Worm (Caenorhabditis elegans): ENCODE results near the gene iff-1.
A peak's percentile ranks its signal among the peaks of the same experiment; 100 is the strongest.

Gene iff-1

ce11 chrIII:9717243-9717642, 29.8 kb downstream of the iff-1 start (continued):
- no peak for TF ChIP-seq nhr-10 (tag; optimal IDR thresholded peaks at IDR 0.05)
- TF ChIP-seq lin-29 (GFP tag; IDR thresholded peaks at IDR 0.05): no peak
- peak; percentile 90 for TF ChIP-seq F49E8.2 (tag; optimal IDR thresholded peaks at IDR 0.05; ENCODE audit: borderline replicate concordance)
- TF ChIP-seq ceh-28 (tag; optimal IDR thresholded peaks at IDR 0.05): no peak
- peak; percentile 16 for TF ChIP-seq spr-1 (tag; optimal IDR thresholded peaks at IDR 0.05)
- no peak; the same call in 1 of the 2 replicates for TF ChIP-seq hmg-1.1 (GFP tag; IDR thresholded peaks at IDR 0.05)
- peak; percentile 91 for TF ChIP-seq snpc-4 (tag; optimal IDR thresholded peaks at IDR 0.05)
- no peak for TF ChIP-seq tag-97 (GFP tag; IDR thresholded peaks at IDR 0.05)
- no peak for TF ChIP-seq spr-3 (GFP tag; optimal IDR thresholded peaks at IDR 0.05)
- peak; percentile 63 for TF ChIP-seq nhr-25 (tag; optimal IDR thresholded peaks at IDR 0.05; ENCODE audit: borderline replicate concordance, insufficient read depth)
- TF ChIP-seq dmd-9 (GFP tag; IDR thresholded peaks at IDR 0.05): no peak
- peak; percentile 48; the same call in 1 of the 2 replicates for TF ChIP-seq pha-4 (GFP tag; IDR thresholded peaks at IDR 0.05)
- no peak for TF ChIP-seq pha-4 (tag; optimal IDR thresholded peaks at IDR 0.05)
- peak; percentile 79 for TF ChIP-seq dve-1 (tag; optimal IDR thresholded peaks at IDR 0.05; ENCODE audit: insufficient read depth)
- peak; percentile 27; the same call in 1 of the 2 replicates for TF ChIP-seq nhr-42 (GFP tag; IDR thresholded peaks at IDR 0.05)
- TF ChIP-seq php-3 (GFP tag; IDR thresholded peaks at IDR 0.05): peak; percentile 49; the same call in 1 of the 2 replicates
- peak; percentile 73 for TF ChIP-seq nhr-102 (tag; optimal IDR thresholded peaks at IDR 0.05)
- TF ChIP-seq nhr-41 (GFP tag; IDR thresholded peaks at IDR 0.05): no peak
- TF ChIP-seq lin-39 (tag; optimal IDR thresholded peaks at IDR 0.05): no peak
- TF ChIP-seq ces-1 (GFP tag; optimal IDR thresholded peaks at IDR 0.05): no peak
- no peak for TF ChIP-seq pqm-1 (tag; optimal IDR thresholded peaks at IDR 0.05)
- no peak for TF ChIP-seq lim-7 (GFP tag; IDR thresholded peaks at IDR 0.05)
- peak; percentile 48 for TF ChIP-seq duxl-1 (tag; optimal IDR thresholded peaks at IDR 0.05; ENCODE audit: poor library complexity)
- TF ChIP-seq zag-1 (tag; optimal IDR thresholded peaks at IDR 0.05): no peak
- TF ChIP-seq lsy-2 (tag; optimal IDR thresholded peaks at IDR 0.05): peak in 1 of 2 experiments; percentile 73
- no peak for TF ChIP-seq zfp-2 (tag; optimal IDR thresholded peaks at IDR 0.05)
- TF ChIP-seq jun-1 (tag; optimal IDR thresholded peaks at IDR 0.05): peak; percentile 7
- no peak for TF ChIP-seq ztf-11 (tag; optimal IDR thresholded peaks at IDR 0.05)
- TF ChIP-seq ztf-7 (tag; optimal IDR thresholded peaks at IDR 0.05): peak; percentile 33
- TF ChIP-seq aly-2 (tag; optimal IDR thresholded peaks at IDR 0.05): no peak
- no peak for TF ChIP-seq nhr-76 (tag; optimal IDR thresholded peaks at IDR 0.05)
- peak; percentile 25 for TF ChIP-seq attf-4 (tag; optimal IDR thresholded peaks at IDR 0.05)
- no peak for TF ChIP-seq nhr-77 (tag; optimal IDR thresholded peaks at IDR 0.05)
- peak; percentile 70 for TF ChIP-seq hlh-11 (tag; optimal IDR thresholded peaks at IDR 0.05)
- no peak for TF ChIP-seq dmd-8 (GFP tag; IDR thresholded peaks at IDR 0.05)
- no peak for TF ChIP-seq mdl-1 (tag; optimal IDR thresholded peaks at IDR 0.05)
- TF ChIP-seq dpl-1 (GFP tag; optimal IDR thresholded peaks at IDR 0.05): peak; percentile 30
- peak; percentile 64 for TF ChIP-seq F10B5.3 (tag; optimal IDR thresholded peaks at IDR 0.05)
- TF ChIP-seq ceh-20 (GFP tag; IDR thresholded peaks at IDR 0.05): no peak
- TF ChIP-seq lin-15B (tag; optimal IDR thresholded peaks at IDR 0.05): peak; percentile 46
- TF ChIP-seq hif-1 (tag; optimal IDR thresholded peaks at IDR 0.05): peak in 1 of 2 experiments; percentile 8
- peak; percentile 67 for TF ChIP-seq lin-38 (GFP tag; IDR thresholded peaks at IDR 0.05)
- TF ChIP-seq saeg-2 (GFP tag; IDR thresholded peaks at IDR 0.05): no peak
- peak; percentile 60 for TF ChIP-seq aha-1 (tag)
- TF ChIP-seq hlh-30 (tag; optimal IDR thresholded peaks at IDR 0.05; ENCODE audit: insufficient read depth): peak; percentile 68
- TF ChIP-seq nhr-237 (tag; optimal IDR thresholded peaks at IDR 0.05): no peak
- TF ChIP-seq lin-13 (GFP tag; optimal IDR thresholded peaks at IDR 0.05): peak; percentile 57
- no peak for TF ChIP-seq ceh-44 (GFP tag; IDR thresholded peaks at IDR 0.05)
- TF ChIP-seq nhr-28 (tag; optimal IDR thresholded peaks at IDR 0.05): peak; percentile 40
